Fruit fly (Drosophila melanogaster) whole organism, embryonic: ENCODE data around the gene Iris.

Experiments used
- Asciz ChIP-seq: fragments of 200-800 bp; sonication (Bioruptor generic); optimal IDR thresholded peaks from 2 replicates; lab custom pipeline; 2017; ENCODE audit warnings: missing biosample characterization, mild to moderate bottlenecking, missing genetic modification characterization, missing genetic modification reagents
- CG10321 ChIP-seq: fragments of 200-800 bp; sonication (Bioruptor generic); IDR thresholded peaks from 2 replicates; pipeline ENCODE4 v1.3.6; 2022; ENCODE audit warnings: missing biosample characterization, missing genetic modification characterization
- CG10979 ChIP-seq: fragments of 200-800 bp; sonication (Bioruptor generic); optimal IDR thresholded peaks from 2 replicates; lab custom pipeline; 2018; ENCODE audit warnings: missing biosample characterization, mild to moderate bottlenecking, missing genetic modification characterization, moderate library complexity
- CG11093 ChIP-seq: fragments of 200-800 bp; sonication (Bioruptor generic); IDR thresholded peaks from 3 replicates; pipeline ENCODE4 v1.3.6; 2022; ENCODE audit warnings: missing biosample characterization, missing genetic modification characterization
- CG11398 ChIP-seq: fragments of 200-800 bp; sonication (Bioruptor generic); optimal IDR thresholded peaks from 2 replicates; lab custom pipeline; 2016; ENCODE audit warnings: missing biosample characterization, missing genetic modification characterization
- CG11560 ChIP-seq: fragments of 200-800 bp; sonication (Bioruptor generic); IDR thresholded peaks from 3 replicates; pipeline ENCODE4 v1.3.6; 2022; ENCODE audit warnings: missing biosample characterization, missing genetic modification characterization
- CG11696 ChIP-seq: fragments of 200-800 bp; sonication (Bioruptor generic); IDR thresholded peaks from 2 replicates; pipeline ENCODE4 v1.3.6; 2022; ENCODE audit warnings: missing biosample characterization, missing genetic modification characterization
- CG12155 ChIP-seq: fragments of 200-800 bp; sonication (Bioruptor generic); optimal IDR thresholded peaks from 3 replicates; lab custom pipeline; 2016; ENCODE audit warnings: missing biosample characterization, missing genetic modification characterization
- CG13775 ChIP-seq: fragments of 200-800 bp; sonication (Bioruptor generic); optimal IDR thresholded peaks from 3 replicates; lab custom pipeline; 2017; ENCODE audit warnings: missing biosample characterization, mild to moderate bottlenecking, missing genetic modification characterization
- CG17568 ChIP-seq: fragments of 200-800 bp; sonication (Bioruptor generic); optimal IDR thresholded peaks from 2 replicates; lab custom pipeline; 2018; ENCODE audit warnings: missing biosample characterization, mild to moderate bottlenecking, missing genetic modification characterization, moderate library complexity
- CG1792 ChIP-seq: fragments of 200-800 bp; sonication (Bioruptor generic); optimal IDR thresholded peaks from 2 replicates; lab custom pipeline; 2016; ENCODE audit warnings: missing biosample characterization, missing genetic modification characterization
- CG18599 ChIP-seq: fragments of 200-800 bp; sonication (Bioruptor generic); optimal IDR thresholded peaks from 3 replicates; lab custom pipeline; 2017; ENCODE audit warnings: missing biosample characterization, missing genetic modification characterization, mild to moderate bottlenecking, moderate library complexity, missing genetic modification reagents
- CG2120 ChIP-seq: fragments of 200-800 bp; sonication (Bioruptor generic); optimal IDR thresholded peaks from 3 replicates; lab custom pipeline; 2016; ENCODE audit warnings: missing biosample characterization, missing genetic modification characterization
- CG2202 ChIP-seq: fragments of 200-800 bp; sonication (Bioruptor generic); optimal IDR thresholded peaks from 2 replicates; lab custom pipeline; 2018; ENCODE audit warnings: missing biosample characterization, mild to moderate bottlenecking, missing genetic modification characterization
- CG3065 ChIP-seq: fragments of 200-800 bp; sonication (Bioruptor generic); optimal IDR thresholded peaks from 2 replicates; lab custom pipeline; 2016; ENCODE audit warnings: missing biosample characterization, missing genetic modification characterization
- CG31388 ChIP-seq: fragments of 200-800 bp; sonication (Bioruptor generic); optimal IDR thresholded peaks from 2 replicates; lab custom pipeline; 2016; ENCODE audit warnings: missing biosample characterization, missing genetic modification characterization
- CG32772 ChIP-seq: fragments of 200-800 bp; sonication (Bioruptor generic); IDR thresholded peaks from 2 replicates; pipeline ENCODE4 v1.3.6; 2022; ENCODE audit warnings: missing biosample characterization, missing genetic modification characterization
- CG3726 ChIP-seq: fragments of 200-800 bp; sonication (Bioruptor generic); IDR thresholded peaks from 3 replicates; pipeline ENCODE4, ENCODE4 v1.3.6; 2022; ENCODE audit warnings: missing biosample characterization, missing genetic modification characterization
- CG5180 ChIP-seq: fragments of 200-800 bp; sonication (Bioruptor generic); optimal IDR thresholded peaks from 3 replicates; lab custom pipeline; 2017; ENCODE audit warnings: missing biosample characterization, missing genetic modification characterization, mild to moderate bottlenecking, moderate library complexity, missing genetic modification reagents
- CG6175 ChIP-seq: fragments of 200-800 bp; sonication (Bioruptor generic); IDR thresholded peaks from 3 replicates; pipeline ENCODE4 v1.3.6; 2022; ENCODE audit warnings: missing biosample characterization, missing genetic modification characterization
- CG6765 ChIP-seq: fragments of 200-800 bp; sonication (Bioruptor generic); optimal IDR thresholded peaks from 3 replicates; lab custom pipeline; 2017; ENCODE audit warnings: missing biosample characterization, mild to moderate bottlenecking, missing genetic modification characterization
- CG7372 ChIP-seq: fragments of 200-800 bp; sonication (Bioruptor generic); IDR thresholded peaks from 2 replicates; pipeline ENCODE4 v1.3.6; 2022; ENCODE audit warnings: missing biosample characterization, missing genetic modification characterization
- CG7745 ChIP-seq: fragments of 200-800 bp; sonication (Bioruptor generic); optimal IDR thresholded peaks from 2 replicates; lab custom pipeline; 2018; ENCODE audit warnings: missing biosample characterization, mild to moderate bottlenecking, missing genetic modification characterization, moderate library complexity
- Dip2 ChIP-seq: fragments of 200-800 bp; sonication (Bioruptor generic); IDR thresholded peaks from 2 replicates; pipeline ENCODE4 v1.3.6; 2022; ENCODE audit warnings: missing biosample characterization, missing genetic modification characterization
- Hr3 ChIP-seq: fragments of 200-800 bp; sonication (Bioruptor generic); optimal IDR thresholded peaks from 3 replicates; lab custom pipeline; 2016; ENCODE audit warnings: missing biosample characterization, missing genetic modification characterization
- Hr51 ChIP-seq, 2 experiments: fragments of 200-800 bp; sonication (Bioruptor generic); optimal IDR thresholded peaks; 2 replicates in 1 of 2; 3 replicates in 1 of 2; lab custom pipeline; 2016 to 2018; ENCODE audit warnings: missing biosample characterization in 2 of 2, missing genetic modification characterization in 2 of 2, mild to moderate bottlenecking in 1 of 2, moderate library complexity in 1 of 2
- Kr ChIP-seq: fragments of 200-800 bp; sonication (Bioruptor generic); optimal IDR thresholded peaks from 2 replicates; lab custom pipeline; 2017; ENCODE audit warnings: missing biosample characterization, mild to moderate bottlenecking, missing genetic modification characterization
- Mrtf ChIP-seq: fragments of 200-800 bp; sonication (Bioruptor generic); IDR thresholded peaks from 3 replicates; pipeline ENCODE4 v1.3.6; 2022; ENCODE audit warnings: missing biosample characterization, missing genetic modification characterization
- NC2β ChIP-seq: fragments of 200-800 bp; sonication (Bioruptor generic); optimal IDR thresholded peaks from 2 replicates; lab custom pipeline; 2016; ENCODE audit warnings: missing biosample characterization, missing genetic modification characterization
- Oli ChIP-seq: fragments of 200-800 bp; sonication (Bioruptor generic); optimal IDR thresholded peaks from 2 replicates; lab custom pipeline; 2018; ENCODE audit warnings: missing biosample characterization, mild to moderate bottlenecking, missing genetic modification characterization, moderate library complexity
- Usf ChIP-seq: fragments of 200-800 bp; sonication (Bioruptor generic); optimal IDR thresholded peaks from 2 replicates; lab custom pipeline; 2017; ENCODE audit warnings: missing genotype, missing biosample characterization, missing genetic modification characterization
- al ChIP-seq: fragments of 200-800 bp; sonication (Bioruptor generic); IDR thresholded peaks from 2 replicates; pipeline ENCODE4 v1.3.6; 2022; ENCODE audit warnings: missing biosample characterization, missing genetic modification characterization
- caup ChIP-seq: fragments of 200-800 bp; sonication (Bioruptor generic); optimal IDR thresholded peaks from 3 replicates; lab custom pipeline; 2017; ENCODE audit warnings: missing biosample characterization, mild to moderate bottlenecking, missing genetic modification characterization, moderate library complexity; ENCODE audit not compliant: severe bottlenecking
- esg ChIP-seq: fragments of 200-800 bp; sonication (Bioruptor generic); conservative IDR thresholded peaks from 2 replicates; pipeline ENCODE4 v1.3.6; 2022; ENCODE audit warnings: missing biosample characterization, missing genetic modification characterization
- fd96Cb ChIP-seq: fragments of 200-800 bp; sonication (Bioruptor generic); optimal IDR thresholded peaks from 2 replicates; lab custom pipeline; 2018; ENCODE audit warnings: missing biosample characterization, mild to moderate bottlenecking, missing genetic modification characterization, moderate library complexity
- ftz-f1 ChIP-seq: fragments of 200-800 bp; sonication (Bioruptor generic); optimal IDR thresholded peaks from 2 replicates; lab custom pipeline; 2016; ENCODE audit warnings: missing biosample characterization, missing genetic modification characterization
- gem ChIP-seq: fragments of 200-800 bp; sonication (Bioruptor generic); optimal IDR thresholded peaks from 2 replicates; lab custom pipeline; 2019; ENCODE audit warnings: missing biosample characterization, mild to moderate bottlenecking, missing genetic modification characterization, moderate library complexity
- gsb-n ChIP-seq: fragments of 200-800 bp; sonication (Bioruptor generic); optimal IDR thresholded peaks from 3 replicates; lab custom pipeline; 2018; ENCODE audit warnings: missing biosample characterization, mild to moderate bottlenecking, missing genetic modification characterization
- her ChIP-seq: fragments of 200-800 bp; sonication (Bioruptor generic); optimal IDR thresholded peaks from 2 replicates; lab custom pipeline; 2016; ENCODE audit warnings: missing biosample characterization, missing genetic modification characterization
- hth ChIP-seq: fragments of >200 bp; optimal IDR thresholded peaks from 2 replicates; lab custom pipeline; 2017; ENCODE audit warnings: inconsistent platforms
- ind ChIP-seq: fragments of 200-800 bp; sonication (Bioruptor generic); optimal IDR thresholded peaks from 3 replicates; lab custom pipeline; 2016; ENCODE audit warnings: missing biosample characterization, missing genetic modification characterization
- jigr1 ChIP-seq: fragments of 200-800 bp; sonication (Bioruptor generic); IDR thresholded peaks from 3 replicates; pipeline ENCODE4 v1.3.6; 2022; ENCODE audit warnings: missing biosample characterization, missing genetic modification characterization
- jing ChIP-seq: fragments of 200-800 bp; sonication (Bioruptor generic); optimal IDR thresholded peaks from 2 replicates; lab custom pipeline; 2018; ENCODE audit warnings: missing biosample characterization, mild to moderate bottlenecking, missing genetic modification characterization
- kni ChIP-seq: fragments of 200-800 bp; sonication (Bioruptor generic); optimal IDR thresholded peaks from 3 replicates; lab custom pipeline; 2017; ENCODE audit warnings: mild to moderate bottlenecking, missing biosample characterization, missing genetic modification reagents, missing genetic modification characterization
- maf-S ChIP-seq: fragments of 200-800 bp; sonication (Bioruptor generic); optimal IDR thresholded peaks from 2 replicates; lab custom pipeline; 2016; ENCODE audit warnings: missing biosample characterization, missing genetic modification characterization
- nerfin-1 ChIP-seq: fragments of 200-800 bp; sonication (Bioruptor generic); optimal IDR thresholded peaks from 3 replicates; lab custom pipeline; 2019; ENCODE audit warnings: missing biosample characterization, mild to moderate bottlenecking, missing genetic modification characterization, moderate library complexity
- tio ChIP-seq: fragments of 200-800 bp; sonication (Bioruptor generic); optimal IDR thresholded peaks from 2 replicates; lab custom pipeline; 2017; ENCODE audit warnings: missing biosample characterization, missing genetic modification characterization, inconsistent platforms
- ttk ChIP-seq: fragments of 200-800 bp; sonication (Bioruptor generic); IDR thresholded peaks from 2 replicates; pipeline ENCODE4 v2.1.2; 2022; ENCODE audit warnings: missing biosample characterization, missing genetic modification characterization
- unc-4 ChIP-seq: fragments of 200-800 bp; sonication (Bioruptor generic); IDR thresholded peaks from 2 replicates; pipeline ENCODE4 v1.3.6; 2022; ENCODE audit warnings: missing biosample characterization, missing genetic modification characterization; ENCODE audit not compliant: partially characterized antibody
- unpg ChIP-seq: fragments of 200-800 bp; sonication (Bioruptor generic); optimal IDR thresholded peaks from 3 replicates; lab custom pipeline; 2018; ENCODE audit warnings: missing biosample characterization, mild to moderate bottlenecking, missing genetic modification characterization, moderate library complexity
- zf30C ChIP-seq: fragments of 200-800 bp; sonication (Bioruptor generic); optimal IDR thresholded peaks from 3 replicates; lab custom pipeline; 2018; ENCODE audit warnings: missing biosample characterization, mild to moderate bottlenecking, missing genetic modification characterization
- zfh1 ChIP-seq: fragments of 200-800 bp; sonication (Bioruptor generic); IDR thresholded peaks from 3 replicates; pipeline ENCODE4 v1.3.6; 2022; ENCODE audit warnings: missing biosample characterization, missing genetic modification characterization

The Iris gene

dm6 chr2L:1177522-1177921, 43.6 kb upstream of the Iris start, which contains the start of gene CG4896 (continued):
- TF ChIP-seq CG7745 (tag; lab: Kevin White, UChicago) (no peak), jigr1 (GFP tag; lab: Robert Waterston, UW) (no peak), al (no peak), CG1792 (no peak), ftz-f1 (GFP tag; lab: Kevin White, UChicago) (no peak), CG10321 (GFP tag; lab: Robert Waterston, UW) (no peak), esg (no peak), CG17568 (GFP tag; lab: Kevin White, UChicago) (no peak), CG11093 (GFP tag; lab: Robert Waterston, UW) (no peak), maf-S (GFP tag; lab: Kevin White, UChicago) (no peak), Kr (GFP tag; lab: Kevin White, UChicago) (no peak), jing (GFP tag; lab: Kevin White, UChicago) (no peak), caup (GFP tag; lab: Kevin White, UChicago) (no peak), tio (GFP tag; lab: Kevin White, UChicago) (no peak), CG11560 (tag; lab: Robert Waterston, UW) (no peak), CG5180 (no peak), Dip2 (GFP tag; lab: Robert Waterston, UW) (no peak), CG2202 (tag; lab: Kevin White, UChicago) (no peak), fd96Cb (no peak), nerfin-1 (no peak), CG11398 (GFP tag; lab: Kevin White, UChicago) (no peak), CG3065 (no peak), Mrtf (GFP tag; lab: Robert Waterston, UW) (no peak), CG2120 (GFP tag; lab: Kevin White, UChicago) (no peak), CG18599 (GFP tag; lab: Kevin White, UChicago) (no peak), CG6765 (GFP tag; lab: Kevin White, UChicago) (no peak), CG12155 (GFP tag; lab: Kevin White, UChicago) (no peak), Usf (GFP tag; lab: Kevin White, UChicago) (no peak), Hr51 (GFP tag; optimal IDR thresholded peaks at IDR 0.05; lab: Kevin White, UChicago) (no peak), gsb-n (tag; lab: Kevin White, UChicago) (no peak), Asciz (GFP tag; lab: Kevin White, UChicago) (no peak), Oli (tag; lab: Kevin White, UChicago) (no peak), unpg (GFP tag; lab: Kevin White, UChicago) (no peak), zfh1 (GFP tag; lab: Robert Waterston, UW) (no peak), ttk (no peak), her (GFP tag; lab: Kevin White, UChicago) (peak; percentile 20), NC2β (GFP tag; lab: Kevin White, UChicago) (no peak), ind (no peak), unc-4 (GFP tag; lab: Robert Waterston, UW) (peak; percentile 65), CG31388 (no peak), zf30C (no peak), kni (GFP tag; lab: Kevin White, UChicago) (no peak), gem (tag; lab: Kevin White, UChicago) (no peak), CG32772 (GFP tag; lab: Robert Waterston, UW) (no peak; the same call in 1 of the 2 replicates), CG13775 (GFP tag; lab: Kevin White, UChicago) (no peak), CG11696 (GFP tag; lab: Robert Waterston, UW) (no peak), hth (lab: Kevin White, UChicago) (no peak), Hr3 (GFP tag; lab: Kevin White, UChicago) (no peak), CG7372 (GFP tag; lab: Robert Waterston, UW) (no peak), CG3726 (GFP tag; lab: Robert Waterston, UW) (no peak), CG6175 (GFP tag; lab: Robert Waterston, UW) (no peak), CG10979 (tag; lab: Kevin White, UChicago) (no peak)
